Fruit fly (Drosophila melanogaster) S2 (cell line): Measurements from ENCODE around the gene Alms1a.

ENCODE experiments used
- CG8478 ChIP-seq: fragments of >200 bp; optimal IDR thresholded peaks from 2 replicates; lab custom pipeline; 2018
- CTCF ChIP-seq, 2 experiments: fragments of >200 bp; optimal IDR thresholded peaks; 2 replicates each; lab custom pipeline; 2018

Gene Alms1a

DNA sequence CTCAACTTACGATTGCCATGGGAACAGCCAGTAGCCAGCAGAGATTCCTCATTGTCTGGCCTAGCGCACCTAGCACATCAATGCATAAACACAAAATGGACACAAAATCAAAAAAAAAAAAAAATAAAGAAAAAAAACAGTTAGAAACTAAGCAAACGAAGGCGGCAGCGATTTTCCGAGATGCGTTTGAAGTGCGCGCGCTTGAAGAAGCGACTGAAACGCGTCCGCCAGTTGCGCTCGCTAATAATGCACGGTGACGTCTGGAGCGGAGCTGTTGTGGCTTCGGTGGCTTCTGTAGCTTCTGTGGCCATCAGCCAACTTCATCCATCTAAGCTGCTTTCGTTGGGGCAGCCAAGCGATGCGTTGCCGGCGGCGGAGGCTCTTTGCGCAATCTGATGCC, 18.6 kb upstream of the Alms1a start, which contains the start of gene CG15473:
Gene CG15473 (minus strand): TSS at position 101 of the 400 bp plus-strand sequence.
- no peak for TF ChIP-seq CTCF (optimal IDR thresholded peaks at IDR 0.05; lab: Kevin White, UChicago)
- no peak for TF ChIP-seq CG8478 (lab: Kevin White, UChicago)

DNA sequence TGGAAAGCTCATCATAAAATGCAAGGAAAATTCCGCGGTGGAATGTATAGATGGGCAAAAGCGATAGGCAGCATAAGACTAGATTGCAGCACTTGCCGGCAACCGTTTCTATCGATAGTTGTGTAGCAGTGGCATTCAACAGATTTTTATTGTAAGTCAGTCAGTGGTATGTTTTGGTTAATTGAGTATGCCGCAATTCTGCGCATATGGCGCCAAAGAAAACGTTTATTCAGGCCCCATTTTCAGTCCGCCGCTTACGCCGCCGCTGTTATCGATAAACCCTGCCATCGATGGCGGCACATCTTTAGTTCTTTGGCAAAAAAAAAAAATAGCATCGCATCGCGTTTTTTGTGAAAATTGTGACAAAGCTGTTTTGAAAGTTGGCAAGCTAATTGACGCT, 13.9 kb upstream of the Alms1a start, which contains the start of the genes Cbp80 and Torsin:
Gene Cbp80 (plus strand): TSS at position 265 of the 400 bp plus-strand sequence.
Gene Torsin (minus strand): TSS at position 282 of the 400 bp plus-strand sequence.
- TF ChIP-seq CTCF (optimal IDR thresholded peaks at IDR 0.05; lab: Kevin White, UChicago): no peak
- TF ChIP-seq CG8478 (lab: Kevin White, UChicago): no peak

DNA sequence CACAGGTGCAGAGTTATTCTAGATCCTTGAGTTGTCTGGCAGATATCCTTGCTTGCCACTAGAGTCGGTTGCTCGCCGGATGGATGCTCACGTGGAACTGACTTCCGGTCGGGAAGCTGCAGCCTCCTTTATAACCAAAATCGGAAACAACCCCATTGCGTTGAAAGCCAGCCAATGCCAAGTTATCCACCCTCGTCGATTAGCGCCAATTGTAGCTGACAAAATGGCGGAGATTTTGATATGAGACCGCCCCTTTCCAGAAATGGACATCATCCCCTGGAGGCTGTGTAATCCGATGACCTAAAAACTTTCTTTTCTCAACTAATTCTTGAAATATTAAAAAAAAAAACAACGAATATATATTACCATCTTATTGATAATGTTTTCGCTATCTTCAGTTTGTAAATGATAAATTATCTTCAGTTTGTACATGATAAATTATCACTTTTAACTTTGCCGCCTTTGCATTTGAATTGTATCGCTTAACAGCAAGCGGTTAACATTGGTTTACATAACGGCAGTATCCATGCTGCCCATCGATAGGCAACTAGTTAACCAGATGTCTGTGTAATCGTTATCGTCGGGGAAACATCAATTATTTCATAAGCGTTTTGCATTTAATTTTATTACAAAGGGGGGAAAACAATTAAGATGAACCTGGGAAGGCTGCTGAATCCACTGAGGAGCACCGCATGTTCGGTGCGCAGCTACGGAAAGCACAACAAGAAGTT, 11.7 kb upstream of the Alms1a start, which contains the start of the genes HLH4C and mRpL30:
Gene HLH4C (minus strand): TSS at position 99 of the 731 bp plus-strand sequence.
Gene mRpL30 (plus strand): TSS at position 556 of the 731 bp plus-strand sequence.
- no peak for TF ChIP-seq CTCF (optimal IDR thresholded peaks at IDR 0.05; lab: Kevin White, UChicago)
- TF ChIP-seq CG8478 (lab: Kevin White, UChicago): no peak

DNA sequence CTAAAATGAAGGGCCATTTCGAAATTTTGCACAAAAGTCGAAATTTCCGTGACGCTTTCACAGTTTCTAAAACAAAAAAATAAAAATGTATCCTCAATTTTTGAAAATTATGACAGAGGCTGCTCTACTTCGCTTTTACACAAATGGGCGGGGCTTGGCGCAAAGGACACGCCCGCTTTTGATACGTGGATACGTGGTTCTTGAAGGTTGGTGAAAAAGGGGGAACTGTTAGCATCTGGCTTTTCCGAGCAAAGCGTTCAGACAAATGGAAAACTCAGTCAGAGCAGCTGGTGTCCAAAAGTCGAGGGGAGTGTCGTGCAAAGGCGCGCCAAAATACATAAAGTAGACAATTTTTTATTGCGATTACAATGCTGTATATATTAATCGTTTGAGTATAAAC, 9.0 kb upstream of the Alms1a start, which contains the start of gene CG3062:
Gene CG3062 (minus strand): TSS at position 101 of the 400 bp plus-strand sequence.
- TF ChIP-seq CTCF (optimal IDR thresholded peaks at IDR 0.05; lab: Kevin White, UChicago): no peak
- no peak for TF ChIP-seq CG8478 (lab: Kevin White, UChicago)

DNA sequence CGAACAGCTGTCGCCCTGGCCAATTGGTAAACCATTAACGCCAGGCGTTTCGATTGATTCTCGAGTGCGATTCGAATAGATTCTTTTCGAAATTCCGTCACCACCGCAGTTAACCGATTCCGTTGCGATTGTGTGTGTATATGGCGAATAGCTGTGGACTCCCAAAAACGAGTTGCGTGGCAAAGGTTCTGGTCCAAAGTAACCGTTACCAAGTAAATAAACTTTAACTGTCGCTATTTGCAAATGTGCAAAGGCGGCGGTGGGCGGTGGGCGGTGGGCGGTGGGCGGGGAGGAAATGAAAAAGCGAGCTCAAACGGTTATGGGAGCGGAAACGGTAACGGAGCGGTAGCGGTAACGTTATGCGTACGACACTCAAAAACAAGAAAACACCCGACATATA, 8.1 kb upstream of the Alms1a start, which contains the start of gene CG3081:
Gene CG3081 (minus strand): TSS at position 101 of the 400 bp plus-strand sequence.
- TF ChIP-seq CTCF (optimal IDR thresholded peaks at IDR 0.05; lab: Kevin White, UChicago) (no peak), CG8478 (lab: Kevin White, UChicago) (no peak)

DNA sequence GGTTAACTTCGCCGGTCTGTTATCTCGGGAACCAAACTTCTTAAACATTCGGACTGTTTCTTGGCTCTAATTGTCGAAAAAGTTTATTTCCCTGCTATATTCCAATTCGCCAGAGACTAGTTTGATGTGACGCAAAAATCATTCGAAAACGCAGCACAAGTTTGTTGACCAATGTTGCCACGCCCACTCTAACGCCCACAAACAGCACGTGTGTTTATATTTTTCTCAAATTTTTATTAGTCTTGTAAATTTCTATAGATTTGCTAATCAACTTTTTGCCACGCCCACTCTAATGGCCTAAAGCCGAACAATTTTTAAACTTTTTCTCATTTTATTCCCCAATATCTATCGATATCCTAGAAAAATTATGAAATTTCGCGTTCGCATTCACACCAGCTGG, 5.0 kb downstream of the Alms1a start, which contains the start of gene Alms1b:
Gene Alms1b (minus strand): TSS at position 101 of the 400 bp plus-strand sequence.
- TF ChIP-seq CG8478 (lab: Kevin White, UChicago): no peak
- no peak for TF ChIP-seq CTCF (optimal IDR thresholded peaks at IDR 0.05; lab: Kevin White, UChicago)

DNA sequence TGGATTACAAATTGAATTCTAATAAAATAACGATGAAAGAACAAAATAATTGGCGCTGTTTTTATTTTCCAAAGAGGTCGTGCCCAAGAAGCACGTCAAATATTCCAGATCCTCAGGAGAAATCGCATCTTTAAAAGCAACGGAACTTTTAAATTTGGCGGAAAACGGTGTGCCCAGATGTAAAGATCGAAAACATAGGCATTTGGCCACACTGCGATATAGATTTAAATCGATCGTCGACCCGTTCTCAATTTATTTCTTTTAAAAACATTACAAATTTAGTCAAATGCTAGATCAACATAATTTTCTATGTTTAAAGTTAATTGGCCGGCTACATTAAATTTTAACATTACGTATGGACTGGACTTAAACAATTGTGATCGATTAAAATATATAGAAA, 8.6 kb downstream of the Alms1a start:
- no peak for TF ChIP-seq CTCF (optimal IDR thresholded peaks at IDR 0.05; lab: Kevin White, UChicago)
- TF ChIP-seq CG8478 (lab: Kevin White, UChicago): no peak

DNA sequence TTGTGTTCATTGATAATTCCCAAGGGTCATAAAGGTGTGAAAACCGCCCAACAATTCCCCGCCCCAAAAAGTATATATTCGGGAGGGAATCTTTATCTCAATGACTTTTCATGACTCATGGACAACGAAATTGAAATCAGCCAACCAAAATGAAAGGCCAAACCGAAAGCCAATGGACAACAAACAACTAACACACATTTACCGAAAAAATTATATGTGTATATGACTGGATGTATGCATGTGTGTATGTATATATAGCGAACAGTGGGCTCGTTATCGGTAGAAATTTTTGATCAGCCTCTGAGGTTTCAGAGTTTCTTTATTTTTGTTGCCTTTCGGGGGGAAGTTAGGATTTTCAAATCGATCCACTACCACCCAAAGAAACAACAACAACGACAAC, 16.9 kb downstream of the Alms1a start:
- TF ChIP-seq CG8478 (lab: Kevin White, UChicago) (no peak), CTCF (optimal IDR thresholded peaks at IDR 0.05; lab: Kevin White, UChicago) (no peak)

DNA sequence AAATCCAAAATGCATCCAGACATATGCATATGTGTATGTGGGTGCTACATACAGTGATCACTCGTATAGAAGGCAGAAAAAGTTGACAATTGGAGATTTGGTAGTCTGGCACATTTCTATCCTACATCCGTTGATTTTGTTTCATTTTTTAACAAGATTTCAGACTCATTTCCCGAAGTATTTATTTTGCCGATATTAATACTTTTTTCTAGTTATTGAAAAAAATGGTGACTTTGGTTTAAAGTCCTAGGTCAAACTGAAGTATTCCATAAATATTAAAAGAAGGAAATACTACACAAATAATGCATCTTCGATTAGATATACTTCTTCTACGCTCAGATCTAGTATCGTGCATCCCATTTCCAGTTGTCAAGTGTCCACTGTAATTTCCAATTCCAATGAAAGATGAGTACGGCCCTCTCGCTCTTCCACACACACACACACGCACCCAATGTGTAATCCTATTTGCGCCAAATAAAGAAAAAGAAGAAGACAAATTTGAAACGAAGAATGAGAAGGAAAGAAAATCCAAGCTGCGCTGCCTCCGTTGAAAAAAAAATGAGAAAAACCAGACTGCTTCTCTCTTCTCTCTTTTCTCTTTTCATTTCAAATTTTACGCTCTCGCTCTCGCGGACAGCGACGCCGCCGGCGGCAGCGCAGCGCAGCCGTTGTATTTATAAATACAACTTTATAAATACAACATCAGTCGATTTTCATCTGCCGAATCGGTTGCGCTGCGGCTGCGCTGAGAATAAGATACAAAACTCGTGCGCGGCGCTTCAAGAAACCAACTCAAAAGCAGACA, 18.7 kb downstream of the Alms1a start, which contains the start of gene peb:
Gene peb (plus strand): TSS at position 700 of the 805 bp plus-strand sequence.
- TF ChIP-seq CTCF (optimal IDR thresholded peaks at IDR 0.05; lab: Kevin White, UChicago) (no peak), CG8478 (lab: Kevin White, UChicago) (no peak)

DNA sequence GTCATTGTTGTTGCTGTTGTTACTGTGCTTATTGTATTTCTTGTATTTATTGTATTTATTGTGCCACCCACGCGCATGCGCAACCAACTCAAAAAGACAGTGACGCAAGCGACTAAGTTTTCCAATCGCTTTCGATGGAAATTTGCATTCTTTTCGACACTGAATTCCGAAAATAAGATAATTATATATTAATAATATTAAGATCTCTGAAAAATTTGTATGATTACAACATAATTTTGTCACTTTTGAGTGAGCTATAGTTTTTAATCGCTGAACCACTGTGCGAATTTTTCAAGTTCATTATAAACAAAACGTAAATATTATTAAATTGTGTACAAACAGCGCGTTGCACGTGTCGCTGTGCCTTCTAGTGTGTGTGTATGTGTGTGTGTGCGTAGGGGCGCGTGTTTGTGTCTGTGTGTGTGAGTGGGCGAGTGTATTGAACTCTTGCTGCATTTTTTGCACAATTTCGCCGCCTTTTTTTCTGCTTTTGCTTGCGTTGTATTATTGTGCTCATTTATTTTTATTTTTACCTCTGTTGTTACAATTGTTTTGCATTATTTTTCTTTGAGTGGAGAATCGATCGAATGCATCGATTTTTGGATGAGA, 20.0 kb downstream of the Alms1a start:
- TF ChIP-seq CG8478 (lab: Kevin White, UChicago): no peak
- TF ChIP-seq CTCF (optimal IDR thresholded peaks at IDR 0.05; lab: Kevin White, UChicago): no peak

DNA sequence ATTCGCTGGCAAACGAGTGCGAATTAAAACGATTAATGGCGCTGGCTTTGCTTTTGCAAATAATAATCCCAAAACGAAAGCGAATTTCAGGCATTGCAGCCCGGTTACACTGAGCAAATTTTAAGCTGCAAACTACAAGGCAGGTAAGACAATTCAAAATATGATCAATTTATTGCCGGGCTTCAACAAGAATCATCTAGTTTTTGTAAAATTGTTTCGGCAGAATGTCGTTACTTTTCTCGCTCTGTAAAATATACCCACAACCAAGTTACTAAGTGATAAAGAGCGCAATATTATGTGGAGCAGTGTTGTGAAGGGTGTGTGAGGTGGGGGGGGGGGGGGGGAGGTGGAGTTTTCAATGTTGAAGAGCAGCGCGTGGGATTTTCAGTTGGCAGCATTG, 20.9 kb downstream of the Alms1a start:
- TF ChIP-seq CG8478 (lab: Kevin White, UChicago): no peak
- no peak for TF ChIP-seq CTCF (optimal IDR thresholded peaks at IDR 0.05; lab: Kevin White, UChicago)

DNA sequence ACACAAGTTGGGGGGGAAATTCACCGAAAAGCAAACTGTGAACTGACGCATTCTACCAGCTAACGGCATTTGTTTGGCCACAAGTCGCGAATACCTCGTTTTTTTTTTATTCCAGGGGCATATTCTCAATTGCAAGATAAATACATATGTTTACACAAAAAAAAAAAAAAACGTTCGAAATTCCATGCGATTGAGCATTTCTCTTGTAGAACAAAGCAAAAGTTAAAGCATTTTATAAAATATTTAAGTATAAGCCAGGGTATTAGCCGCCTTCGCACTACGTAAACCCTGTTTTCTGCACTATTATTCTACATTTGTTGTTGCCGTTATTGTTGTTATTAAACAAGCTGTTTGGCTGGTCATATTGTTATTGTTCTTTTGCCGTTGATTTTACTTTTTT, 21.5 kb downstream of the Alms1a start:
- TF ChIP-seq CG8478 (lab: Kevin White, UChicago): no peak
- no peak for TF ChIP-seq CTCF (optimal IDR thresholded peaks at IDR 0.05; lab: Kevin White, UChicago)

DNA sequence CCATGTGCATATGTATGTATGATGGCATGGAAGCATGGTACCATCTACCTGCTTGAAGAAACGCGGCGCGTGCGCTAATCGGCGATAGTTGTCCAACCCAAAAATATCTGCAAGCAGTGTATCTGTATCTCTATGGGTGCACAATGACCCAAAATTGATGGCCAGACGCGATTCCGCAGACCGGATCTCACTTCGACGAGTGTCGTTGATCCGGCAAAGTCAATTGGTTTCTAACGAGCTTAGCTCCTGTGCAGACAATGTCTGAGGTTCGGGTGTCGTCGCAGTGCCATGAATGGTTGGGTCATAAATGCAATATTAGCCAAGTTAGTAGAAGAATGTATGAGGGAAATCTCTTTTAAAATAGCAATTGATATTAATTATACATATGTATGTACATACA, 22.2 kb downstream of the Alms1a start:
- TF ChIP-seq CG8478 (lab: Kevin White, UChicago): no peak
- TF ChIP-seq CTCF (optimal IDR thresholded peaks at IDR 0.05; lab: Kevin White, UChicago): no peak

DNA sequence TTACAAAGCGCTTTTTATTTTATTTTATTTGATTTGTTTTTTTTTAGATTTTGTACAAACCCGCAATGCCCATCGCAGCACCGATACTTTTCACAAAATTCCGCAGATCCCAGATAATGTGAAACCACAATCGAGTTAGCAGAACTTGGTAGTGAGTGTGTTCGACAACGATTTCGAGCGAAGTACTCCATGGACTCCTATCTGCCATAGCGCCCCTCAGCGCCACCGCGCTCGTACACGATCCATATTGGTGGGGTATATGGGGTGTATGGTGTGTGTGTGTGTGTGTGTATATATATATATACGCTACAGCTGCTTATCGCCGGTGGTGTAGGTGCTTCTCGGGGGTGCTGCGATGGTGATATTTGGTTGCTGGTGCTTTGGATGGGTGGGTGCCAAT, 23.4 kb downstream of the Alms1a start:
- TF ChIP-seq CG8478 (lab: Kevin White, UChicago) (no peak), CTCF (optimal IDR thresholded peaks at IDR 0.05; lab: Kevin White, UChicago) (no peak)
